Worm (Caenorhabditis elegans) whole organism, midembryonic: ENCODE data around the gene sdpn-1.

Experiments
- cog-1 ChIP-seq: sonication (generic microtip); optimal IDR thresholded peaks from 2 replicates; lab custom pipeline; 2016; ENCODE audit warnings: missing genetic modification characterization, missing compliant biosample characterization
- flt-1 ChIP-seq: fragments of 200-800 bp; sonication (Bioruptor generic); IDR thresholded peaks from 2 replicates; pipeline ENCODE4 v1.3.6; 2022; ENCODE audit warnings: missing genetic modification characterization, missing compliant biosample characterization
- med-1 ChIP-seq: sonication (generic microtip); optimal IDR thresholded peaks from 2 replicates; lab custom pipeline; 2017; ENCODE audit warnings: missing genetic modification characterization, mild to moderate bottlenecking, missing compliant biosample characterization, antibody characterized with exemption, missing genetic modification reagents; ENCODE audit not compliant: insufficient read depth
- ref-1 ChIP-seq: fragments of 200-800 bp; sonication (Bioruptor generic); conservative IDR thresholded peaks from 2 replicates; pipeline ENCODE4 v1.3.6; 2022; ENCODE audit warnings: missing genetic modification reagents, missing genetic modification characterization, missing compliant biosample characterization
- ztf-29 ChIP-seq: fragments of 200-800 bp; sonication (Bioruptor generic); IDR thresholded peaks from 2 replicates; pipeline ENCODE4 v1.3.6; 2022; ENCODE audit warnings: missing genetic modification reagents, missing genetic modification characterization, missing compliant biosample characterization

ce11 chrX:8037365-8037764, 39.3 kb upstream of the sdpn-1 start:
- TF ChIP-seq cog-1 (no peak), med-1 (GFP tag; lab: Kevin White, UChicago) (no peak), flt-1 (GFP tag; lab: Robert Waterston, UW) (no peak), ztf-29 (no peak), ref-1 (GFP tag; lab: Robert Waterston, UW) (no peak)
